Worm (Caenorhabditis elegans) whole organism, mixed stage, embryonic: ENCODE results near the gene bmk-1.

Experiments
- M03D4.4 ChIP-seq: sonication (generic microtip); optimal IDR thresholded peaks from 2 replicates; lab custom pipeline; 2017; ENCODE audit warnings: mild to moderate bottlenecking, missing genetic modification characterization, missing compliant biosample characterization
- bed-3 ChIP-seq: fragments of 200-800 bp; sonication (Bioruptor generic); optimal IDR thresholded peaks from 3 replicates; lab custom pipeline; 2018; ENCODE audit warnings: mild to moderate bottlenecking, missing genetic modification characterization, moderate library complexity, missing compliant biosample characterization
- ceh-39 ChIP-seq: fragments of 150-350 bp; optimal IDR thresholded peaks from 2 replicates; lab custom pipeline; 2014; ENCODE audit warnings: missing biosample characterization, missing genetic modification characterization
- ceh-43 ChIP-seq: fragments of 200-800 bp; sonication (Bioruptor generic); optimal IDR thresholded peaks from 2 replicates; lab custom pipeline; 2018; ENCODE audit warnings: mild to moderate bottlenecking, missing genetic modification characterization, moderate library complexity, missing compliant biosample characterization
- ceh-83 ChIP-seq: fragments of 200-800 bp; sonication (Bioruptor generic); optimal IDR thresholded peaks from 2 replicates; lab custom pipeline; 2018; ENCODE audit warnings: mild to moderate bottlenecking, missing genetic modification characterization, missing compliant biosample characterization
- ces-1 ChIP-seq: fragments of 150-350 bp; optimal IDR thresholded peaks from 2 replicates; lab custom pipeline; 2014; ENCODE audit warnings: missing biosample characterization, missing genetic modification reagents, missing genetic modification characterization
- cnd-1 ChIP-seq: fragments of 200-800 bp; sonication (Bioruptor generic); optimal IDR thresholded peaks from 2 replicates; lab custom pipeline; 2018; ENCODE audit warnings: mild to moderate bottlenecking, missing genetic modification characterization, missing compliant biosample characterization
- drap-1 ChIP-seq: fragments of 200-800 bp; sonication (Bioruptor generic); optimal IDR thresholded peaks from 3 replicates; lab custom pipeline; 2018; ENCODE audit warnings: mild to moderate bottlenecking, missing genetic modification characterization, missing compliant biosample characterization
- elt-1 ChIP-seq: sonication (generic microtip); optimal IDR thresholded peaks from 2 replicates; lab custom pipeline; 2017; ENCODE audit warnings: missing genetic modification characterization, mild to moderate bottlenecking, missing compliant biosample characterization, antibody characterized with exemption, moderate library complexity, borderline replicate concordance; ENCODE audit not compliant: insufficient read depth
- elt-3 ChIP-seq: fragments of 150-350 bp; optimal IDR thresholded peaks from 2 replicates; lab custom pipeline; 2014; ENCODE audit warnings: missing biosample characterization, missing genetic modification characterization
- flh-1 ChIP-seq: fragments of 200-800 bp; sonication (Bioruptor generic); optimal IDR thresholded peaks from 2 replicates; lab custom pipeline; 2018; ENCODE audit warnings: mild to moderate bottlenecking, missing genetic modification characterization, moderate library complexity, missing compliant biosample characterization
- ham-2 ChIP-seq: fragments of 200-800 bp; sonication (Bioruptor generic); optimal IDR thresholded peaks from 2 replicates; lab custom pipeline; 2018; ENCODE audit warnings: mild to moderate bottlenecking, missing genetic modification characterization, missing compliant biosample characterization
- hlh-1 ChIP-seq: fragments of 150-350 bp; optimal IDR thresholded peaks from 2 replicates; lab custom pipeline; 2014; ENCODE audit warnings: missing biosample characterization, missing genetic modification reagents, missing genetic modification characterization
- lin-13 ChIP-seq: fragments of 150-350 bp; optimal IDR thresholded peaks from 2 replicates; lab custom pipeline; 2014; ENCODE audit warnings: missing biosample characterization, missing genetic modification characterization
- lin-32 ChIP-seq: fragments of 200-800 bp; sonication (Bioruptor generic); optimal IDR thresholded peaks from 2 replicates; lab custom pipeline; 2018; ENCODE audit warnings: mild to moderate bottlenecking, missing genetic modification characterization, missing compliant biosample characterization
- lsy-2 ChIP-seq: fragments of 150-350 bp; optimal IDR thresholded peaks from 2 replicates; lab custom pipeline; 2014; ENCODE audit warnings: missing biosample characterization, missing genetic modification characterization
- mab-5 ChIP-seq: fragments of 150-350 bp; optimal IDR thresholded peaks from 2 replicates; lab custom pipeline; 2014; ENCODE audit warnings: missing biosample characterization, missing genetic modification characterization
- mep-1 ChIP-seq: fragments of 150-350 bp; optimal IDR thresholded peaks from 2 replicates; lab custom pipeline; 2017; ENCODE audit warnings: missing biosample characterization, missing genetic modification reagents, missing genetic modification characterization, inconsistent platforms
- mls-2 ChIP-seq: sonication (generic microtip); optimal IDR thresholded peaks from 2 replicates; lab custom pipeline; 2016; ENCODE audit warnings: mild to moderate bottlenecking, missing genetic modification characterization, moderate library complexity, missing compliant biosample characterization
- nhr-12 ChIP-seq: fragments of 150-350 bp; optimal IDR thresholded peaks from 2 replicates; lab custom pipeline; 2014; ENCODE audit warnings: missing biosample characterization, missing genetic modification characterization
- nhr-2 ChIP-seq: fragments of 150-350 bp; optimal IDR thresholded peaks from 2 replicates; lab custom pipeline; 2014; ENCODE audit warnings: missing biosample characterization, missing genetic modification characterization
- nhr-28 ChIP-seq: fragments of 150-350 bp; optimal IDR thresholded peaks from 2 replicates; lab custom pipeline; 2014; ENCODE audit warnings: missing biosample characterization, missing genetic modification characterization
- nhr-76 ChIP-seq: sonication (generic microtip); optimal IDR thresholded peaks from 2 replicates; lab custom pipeline; 2017; ENCODE audit warnings: missing biosample characterization, missing genetic modification characterization
- pha-4 ChIP-seq: fragments of 150-350 bp; optimal IDR thresholded peaks from 2 replicates; lab custom pipeline; 2018; ENCODE audit warnings: missing biosample characterization, missing genetic modification reagents, missing genetic modification characterization
- sem-2 ChIP-seq: fragments of 200-800 bp; sonication (Bioruptor generic); optimal IDR thresholded peaks from 2 replicates; lab custom pipeline; 2018; ENCODE audit warnings: mild to moderate bottlenecking, missing genetic modification characterization, missing compliant biosample characterization
- snpc-4 ChIP-seq: fragments of 150-350 bp; optimal IDR thresholded peaks from 2 replicates; lab custom pipeline; 2014; ENCODE audit warnings: missing biosample characterization, missing genetic modification characterization
- sptf-1 ChIP-seq: sonication (generic microtip); optimal IDR thresholded peaks from 2 replicates; lab custom pipeline; 2017; ENCODE audit warnings: mild to moderate bottlenecking, missing genetic modification characterization, moderate library complexity, missing compliant biosample characterization
- tbx-8 ChIP-seq: fragments of 200-800 bp; sonication (Bioruptor generic); optimal IDR thresholded peaks from 2 replicates; lab custom pipeline; 2018; ENCODE audit warnings: mild to moderate bottlenecking, missing genetic modification characterization, moderate library complexity, missing compliant biosample characterization
- unc-120 ChIP-seq: sonication (generic microtip); optimal IDR thresholded peaks from 2 replicates; lab custom pipeline; 2017; ENCODE audit warnings: missing genetic modification characterization, missing compliant biosample characterization; ENCODE audit not compliant: poor library complexity, severe bottlenecking
- unc-39 ChIP-seq: fragments of 150-350 bp; optimal IDR thresholded peaks from 2 replicates; lab custom pipeline; 2014; ENCODE audit warnings: missing biosample characterization, missing genetic modification characterization
- unc-62 ChIP-seq: fragments of 150-350 bp; optimal IDR thresholded peaks from 2 replicates; lab custom pipeline; 2014; ENCODE audit warnings: missing biosample characterization, missing genetic modification reagents, missing genetic modification characterization
- zip-8 ChIP-seq: fragments of 150-350 bp; optimal IDR thresholded peaks from 2 replicates; lab custom pipeline; 2014; ENCODE audit warnings: missing biosample characterization, missing genetic modification characterization

Gene bmk-1

DNA sequence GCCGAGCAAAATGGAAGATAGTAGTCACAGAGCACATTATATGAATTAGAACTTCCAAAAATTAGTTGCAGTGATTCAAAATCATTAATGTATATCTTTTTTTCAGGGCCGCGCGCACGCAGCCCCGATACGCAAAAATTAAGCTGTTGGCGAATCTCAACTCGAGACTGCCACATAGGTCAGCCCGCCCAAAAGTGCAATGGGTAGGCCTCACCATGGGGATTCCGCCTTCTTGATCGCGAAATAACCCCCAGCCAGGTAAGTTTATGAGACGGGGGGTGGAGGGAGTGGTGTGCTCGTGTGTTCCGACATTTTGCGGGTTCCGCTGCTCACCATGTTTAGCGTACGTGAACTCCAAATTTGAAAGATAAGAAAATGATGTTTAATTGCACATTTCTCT, 6.3 kb upstream of the bmk-1 start, which contains the start of gene F08H9.3:
TSS of gene F08H9.3 (minus strand) at position 252 of the 400 bp plus-strand sequence.
- TF ChIP-seq drap-1 (GFP tag; lab: Kevin White, UChicago), result peak; percentile 14
- TF ChIP-seq cnd-1 (tag; lab: Kevin White, UChicago), result peak; percentile 7
- TF ChIP-seq, all 35 proteins: peak for 2; not testable (repeated sequence) for 33

ce11 chrV:14462653-14463052, 5.9 kb upstream of the bmk-1 start:
- TF ChIP-seq mls-2 (tag; lab: Kevin White, UChicago), result no peak
- no peak for TF ChIP-seq nhr-76
- TF ChIP-seq lin-13 (tag; lab: Kevin White, UChicago), result no peak
- no peak for TF ChIP-seq nhr-28 (tag; lab: Kevin White, UChicago)
- TF ChIP-seq nhr-2 (tag; lab: Kevin White, UChicago), result no peak
- no peak for TF ChIP-seq sptf-1 (tag; lab: Kevin White, UChicago)
- no peak for TF ChIP-seq unc-120
- no peak for TF ChIP-seq bed-3
- no peak for TF ChIP-seq zip-8 (tag; lab: Kevin White, UChicago)
- TF ChIP-seq sem-2 (GFP tag; lab: Kevin White, UChicago), result no peak
- no peak for TF ChIP-seq mep-1 (tag; lab: Kevin White, UChicago)
- TF ChIP-seq, all 35 proteins: peak for 0

DNA sequence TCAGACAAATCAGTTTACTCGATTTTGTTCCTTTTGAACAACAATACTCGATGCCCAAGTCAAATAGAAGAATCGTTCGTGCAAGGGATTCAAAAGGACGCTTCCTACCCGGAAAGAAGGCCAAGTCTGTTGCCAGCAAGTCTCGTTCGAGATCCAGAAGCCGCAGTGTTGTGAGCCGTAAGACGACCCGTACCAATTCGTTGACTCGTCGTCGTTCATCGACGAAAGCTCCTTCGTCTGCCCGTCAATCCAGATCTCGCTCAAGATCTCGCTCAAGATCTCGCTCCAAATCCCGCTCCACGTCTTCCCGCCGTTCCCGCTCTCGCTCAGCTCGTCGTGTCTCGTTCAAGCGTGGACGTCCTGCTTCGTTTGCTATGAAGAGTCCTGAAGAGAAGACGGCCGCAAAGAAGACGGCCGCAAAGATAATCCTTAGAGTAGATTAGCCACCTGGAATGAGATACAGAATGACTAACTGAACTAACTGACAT, 3.9 kb upstream of the bmk-1 start, which contains the start of gene F08H9.2:
TSS of gene F08H9.2 (plus strand) at position 51 of the 488 bp plus-strand sequence.
- TF ChIP-seq hlh-1 (tag; lab: Kevin White, UChicago), result no peak

- TF ChIP-seq sem-2 (GFP tag; lab: Kevin White, UChicago), result no peak
- no peak for TF ChIP-seq ces-1 (GFP tag; lab: Kevin White, UChicago)
- TF ChIP-seq nhr-2 (tag; lab: Kevin White, UChicago), result no peak
- TF ChIP-seq unc-62, result no peak
- TF ChIP-seq tbx-8 (GFP tag; lab: Kevin White, UChicago), result no peak
- TF ChIP-seq ham-2, result no peak
- TF ChIP-seq ceh-83 (GFP tag; lab: Kevin White, UChicago), result no peak
- no peak for TF ChIP-seq lin-13 (tag; lab: Kevin White, UChicago)
- TF ChIP-seq nhr-12 (tag; lab: Kevin White, UChicago), result no peak
- no peak for TF ChIP-seq mep-1 (tag; lab: Kevin White, UChicago)
- no peak for TF ChIP-seq drap-1 (GFP tag; lab: Kevin White, UChicago)
- no peak for TF ChIP-seq ceh-39 (tag; lab: Kevin White, UChicago)
- no peak for TF ChIP-seq cnd-1 (tag; lab: Kevin White, UChicago)
- TF ChIP-seq, all 35 proteins: peak for 0
These were observed 3.3 kb upstream of the bmk-1 start for ce11 chrV:14460122-14460521.

- TF ChIP-seq mab-5, result no peak
- TF ChIP-seq ces-1 (GFP tag; lab: Kevin White, UChicago), result no peak
- no peak for TF ChIP-seq pha-4
- TF ChIP-seq M03D4.4 (tag; lab: Kevin White, UChicago), result no peak
- no peak for TF ChIP-seq snpc-4 (tag; lab: Kevin White, UChicago)
These were observed 286 bp upstream of the bmk-1 start, which contains the start of gene coh-3 for ce11 chrV:14457070-14457469. coh-3 (plus strand) TSS chrV:14457422.

- TF ChIP-seq ham-2, result no peak
- no peak for TF ChIP-seq snpc-4 (tag; lab: Kevin White, UChicago)
- TF ChIP-seq lsy-2 (tag; lab: Kevin White, UChicago), result no peak
- no peak for TF ChIP-seq hlh-1 (tag; lab: Kevin White, UChicago)
- TF ChIP-seq drap-1 (GFP tag; lab: Kevin White, UChicago), result no peak
- no peak for TF ChIP-seq zip-8 (tag; lab: Kevin White, UChicago)
- no peak for TF ChIP-seq unc-62
- no peak for TF ChIP-seq unc-120
- TF ChIP-seq flh-1, result no peak
- no peak for TF ChIP-seq mab-5
- TF ChIP-seq ceh-39 (tag; lab: Kevin White, UChicago), result no peak
- no peak for TF ChIP-seq ceh-83 (GFP tag; lab: Kevin White, UChicago)
- TF ChIP-seq unc-39 (tag; lab: Kevin White, UChicago), result no peak
- no peak for TF ChIP-seq elt-1
- TF ChIP-seq nhr-2 (tag; lab: Kevin White, UChicago), result no peak
- no peak for TF ChIP-seq ceh-43
- TF ChIP-seq elt-3, result no peak
- TF ChIP-seq mls-2 (tag; lab: Kevin White, UChicago), result no peak
- no peak for TF ChIP-seq lin-32
- no peak for TF ChIP-seq lin-13 (tag; lab: Kevin White, UChicago)
These were observed 7.4 kb downstream of the bmk-1 start, which contains the start of gene F23B12.7 for ce11 chrV:14449397-14449796. F23B12.7 (plus strand) TSS chrV:14449697.
